Worm (Caenorhabditis elegans) whole organism, L1 larva: ENCODE results near the gene C17B7.3.

Source experiments
- fos-1 ChIP-seq: fragments of 150-350 bp; optimal IDR thresholded peaks from 2 replicates; lab custom pipeline; 2014; ENCODE audit warnings: missing biosample characterization, missing genetic modification characterization
- nhr-85 ChIP-seq: sonication (generic microtip); peaks from one replicate; lab custom pipeline; 2016; ENCODE audit warnings: missing genetic modification characterization, inconsistent platforms, missing compliant biosample characterization
- nhr-90 ChIP-seq: sonication (generic microtip); optimal IDR thresholded peaks from 2 replicates; lab custom pipeline; 2016; ENCODE audit warnings: mild to moderate bottlenecking, missing genetic modification characterization, missing compliant biosample characterization; ENCODE audit not compliant: poor library complexity
- sptf-1 ChIP-seq: fragments of 150-350 bp; optimal IDR thresholded peaks from 2 replicates; lab custom pipeline; 2014; ENCODE audit warnings: missing biosample characterization, missing genetic modification characterization
- xbp-1 ChIP-seq: sonication (generic microtip); optimal IDR thresholded peaks from 2 replicates; lab custom pipeline; 2016; ENCODE audit warnings: missing genetic modification characterization, missing compliant biosample characterization

DNA sequence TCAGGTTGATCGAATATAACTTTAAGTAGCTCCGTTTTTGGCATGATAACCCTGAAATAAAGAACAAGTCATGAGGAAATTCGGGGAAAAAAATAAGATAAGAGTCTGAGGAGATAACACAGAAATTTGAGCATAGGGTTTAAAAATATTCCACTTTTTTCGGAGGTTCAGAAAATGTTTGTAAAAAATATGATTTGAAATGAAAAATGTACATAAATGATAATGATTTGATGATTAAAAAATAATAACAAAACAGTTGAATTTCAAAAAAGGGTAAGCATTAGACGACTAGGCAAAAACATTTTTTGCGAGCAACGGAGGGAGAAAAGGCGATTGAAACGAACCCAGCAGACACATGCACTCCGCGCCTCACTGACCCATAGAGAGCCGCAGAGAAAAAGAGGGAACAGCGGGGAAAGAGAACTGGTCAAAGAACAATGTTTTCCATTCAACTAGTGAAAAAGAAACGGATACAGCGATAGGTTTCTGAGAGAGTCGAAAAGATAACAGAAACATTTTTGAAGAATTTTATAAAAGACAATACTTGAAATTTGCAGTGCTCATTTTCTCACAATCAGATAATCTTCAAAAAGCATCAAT lies 30.4 kb upstream of the C17B7.3 start, which contains the start of gene arrd-18:
- TF ChIP-seq xbp-1 (tag; lab: Kevin White, UChicago) (no peak), nhr-90 (tag; lab: Kevin White, UChicago) (no peak), fos-1 (tag; lab: Kevin White, UChicago) (no peak), nhr-85 (peak; percentile 21), sptf-1 (no peak)
